Worm (Caenorhabditis elegans) whole organism, L3 larva: Measurements from ENCODE around the gene str-45.

Experiments
- ama-1 ChIP-seq: fragments of 150-350 bp; optimal IDR thresholded peaks from 2 replicates; lab custom pipeline; 2018
- ceh-16 ChIP-seq: sonication (generic microtip); optimal IDR thresholded peaks from 2 replicates; lab custom pipeline; 2017; ENCODE audit warnings: missing biosample characterization, missing genetic modification characterization
- ceh-28 ChIP-seq: fragments of 150-350 bp; optimal IDR thresholded peaks from 2 replicates; lab custom pipeline; 2014; ENCODE audit warnings: missing biosample characterization, missing genetic modification reagents, missing genetic modification characterization
- ceh-82 ChIP-seq: fragments of 150-350 bp; optimal IDR thresholded peaks from 2 replicates; lab custom pipeline; 2014; ENCODE audit warnings: missing biosample characterization, missing genetic modification characterization
- ceh-9 ChIP-seq: sonication (generic microtip); optimal IDR thresholded peaks from 2 replicates; lab custom pipeline; 2018; ENCODE audit warnings: missing biosample characterization, missing genetic modification characterization
- daf-12 ChIP-seq: fragments of 150-350 bp; optimal IDR thresholded peaks from 2 replicates; lab custom pipeline; 2014; ENCODE audit warnings: missing biosample characterization, missing genetic modification reagents, missing genetic modification characterization
- egl-27 ChIP-seq: sonication (generic microtip); optimal IDR thresholded peaks from 4 replicates; lab custom pipeline; 2017; ENCODE audit warnings: missing biosample characterization, missing genetic modification reagents, missing genetic modification characterization
- elt-2 ChIP-seq: sonication (generic microtip); optimal IDR thresholded peaks from 2 replicates; lab custom pipeline; 2016; ENCODE audit warnings: missing genetic modification reagents, mild to moderate bottlenecking, missing genetic modification characterization, missing compliant biosample characterization
- eor-1 ChIP-seq, 2 experiments: fragments of 150-350 bp; optimal IDR thresholded peaks; 2 replicates each; lab custom pipeline; 2014 to 2018; ENCODE audit warnings: missing biosample characterization in 2 of 2, missing genetic modification characterization in 2 of 2
- fos-1 ChIP-seq: fragments of 150-350 bp; optimal IDR thresholded peaks from 2 replicates; lab custom pipeline; 2014; ENCODE audit warnings: missing biosample characterization, missing genetic modification characterization
- hmg-11 ChIP-seq: sonication (generic microtip); optimal IDR thresholded peaks from 2 replicates; lab custom pipeline; 2016; ENCODE audit warnings: missing genetic modification characterization, missing compliant biosample characterization
- jun-1 ChIP-seq: fragments of 150-350 bp; optimal IDR thresholded peaks from 2 replicates; lab custom pipeline; 2014; ENCODE audit warnings: missing biosample characterization, missing genetic modification reagents, missing genetic modification characterization
- lin-15B ChIP-seq: fragments of 150-350 bp; optimal IDR thresholded peaks from 2 replicates; lab custom pipeline; 2014; ENCODE audit warnings: missing biosample characterization, missing genetic modification characterization
- mdl-1 ChIP-seq: fragments of 150-350 bp; optimal IDR thresholded peaks from 2 replicates; lab custom pipeline; 2014; ENCODE audit warnings: missing biosample characterization, missing genetic modification characterization
- mml-1 ChIP-seq: fragments of 150-350 bp; sonication (generic microtip); optimal IDR thresholded peaks from 3 replicates; lab custom pipeline; 2014; ENCODE audit warnings: missing biosample characterization, missing genetic modification characterization
- nfya-1 ChIP-seq: sonication (generic microtip); optimal IDR thresholded peaks from 2 replicates; lab custom pipeline; 2017; ENCODE audit warnings: missing genetic modification characterization, mild to moderate bottlenecking, missing compliant biosample characterization, antibody characterized with exemption, moderate library complexity; ENCODE audit not compliant: insufficient read depth
- nhr-11 ChIP-seq: fragments of 150-350 bp; optimal IDR thresholded peaks from 2 replicates; lab custom pipeline; 2014; ENCODE audit warnings: missing biosample characterization, missing genetic modification characterization
- nhr-12 ChIP-seq: fragments of 150-350 bp; optimal IDR thresholded peaks from 2 replicates; lab custom pipeline; 2014; ENCODE audit warnings: missing biosample characterization, missing genetic modification characterization
- nhr-23 ChIP-seq: fragments of 150-350 bp; optimal IDR thresholded peaks from 2 replicates; lab custom pipeline; 2014; ENCODE audit warnings: missing biosample characterization, missing genetic modification reagents, missing genetic modification characterization
- nhr-237 ChIP-seq: fragments of 150-350 bp; optimal IDR thresholded peaks from 2 replicates; lab custom pipeline; 2014; ENCODE audit warnings: missing biosample characterization, missing genetic modification characterization
- nhr-25 ChIP-seq: sonication (generic microtip); optimal IDR thresholded peaks from 2 replicates; lab custom pipeline; 2017; ENCODE audit warnings: missing biosample characterization, missing genetic modification characterization
- nhr-28 ChIP-seq: fragments of 150-350 bp; optimal IDR thresholded peaks from 2 replicates; lab custom pipeline; 2014; ENCODE audit warnings: missing biosample characterization, missing genetic modification characterization
- nhr-43 ChIP-seq: sonication (generic microtip); optimal IDR thresholded peaks from 2 replicates; lab custom pipeline; 2016; ENCODE audit warnings: mild to moderate bottlenecking, missing genetic modification characterization, missing compliant biosample characterization; ENCODE audit not compliant: poor library complexity, severe bottlenecking
- nhr-77 ChIP-seq: fragments of 150-350 bp; optimal IDR thresholded peaks from 2 replicates; lab custom pipeline; 2014; ENCODE audit warnings: missing biosample characterization, missing genetic modification characterization
- pha-4 ChIP-seq: fragments of 150-350 bp; optimal IDR thresholded peaks from 2 replicates; lab custom pipeline; 2014; ENCODE audit warnings: missing biosample characterization, missing genetic modification reagents, missing genetic modification characterization
- pqm-1 ChIP-seq: fragments of 150-350 bp; optimal IDR thresholded peaks from 2 replicates; lab custom pipeline; 2017; ENCODE audit warnings: missing biosample characterization, missing genetic modification characterization, inconsistent platforms
- skn-1 ChIP-seq: fragments of 150-350 bp; optimal IDR thresholded peaks from 2 replicates; lab custom pipeline; 2014; ENCODE audit warnings: missing biosample characterization, missing genetic modification characterization
- snpc-4 ChIP-seq: fragments of 150-350 bp; optimal IDR thresholded peaks from 2 replicates; lab custom pipeline; 2014; ENCODE audit warnings: missing biosample characterization, missing genetic modification characterization
- unc-62 ChIP-seq: fragments of 150-350 bp; sonication (generic microtip); optimal IDR thresholded peaks from 4 replicates; lab custom pipeline; 2014; ENCODE audit warnings: missing biosample characterization, missing genetic modification reagents, missing genetic modification characterization
- ztf-11 ChIP-seq: fragments of 150-350 bp; optimal IDR thresholded peaks from 2 replicates; lab custom pipeline; 2014; ENCODE audit warnings: missing biosample characterization, missing genetic modification characterization
- ztf-4 ChIP-seq: fragments of 150-350 bp; optimal IDR thresholded peaks from 2 replicates; lab custom pipeline; 2014; ENCODE audit warnings: missing biosample characterization, missing genetic modification characterization

Gene str-45

DNA sequence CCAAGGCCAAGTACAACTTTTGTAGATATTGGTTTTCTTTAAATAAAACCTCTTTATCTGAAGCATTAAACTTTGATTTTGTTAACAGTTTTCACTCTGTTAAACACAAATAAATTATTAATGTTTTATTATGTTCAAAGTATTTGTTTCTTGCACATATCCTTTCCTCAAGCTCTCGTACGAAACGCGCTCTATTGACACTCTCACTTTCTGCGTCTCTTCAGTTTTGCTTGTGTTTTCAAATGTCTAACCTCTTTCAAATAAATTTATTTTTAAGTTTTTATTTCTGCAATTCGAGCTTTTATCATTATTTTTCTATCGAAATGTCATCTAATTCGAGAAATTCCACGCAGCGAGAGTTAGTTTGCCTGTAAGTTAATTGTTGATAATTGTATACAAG lies 15.0 kb upstream of the str-45 start, which contains the start of gene K08F9.4:
Gene K08F9.4, plus strand, starts transcription at position 222 of the 400 bp plus-strand sequence.
- TF ChIP-seq nfya-1 (tag; lab: Kevin White, UChicago) (peak; percentile 71), nhr-25 (tag; lab: Kevin White, UChicago) (peak; percentile 49), elt-2 (tag; lab: Kevin White, UChicago) (peak; percentile 7), lin-15B (peak; percentile 87), pha-4 (tag; lab: Kevin White, UChicago) (peak; percentile 93), nhr-11 (tag; lab: Kevin White, UChicago) (no peak), nhr-12 (tag; lab: Kevin White, UChicago) (no peak), nhr-23 (tag; lab: Kevin White, UChicago) (peak; percentile 92), nhr-43 (tag; lab: Kevin White, UChicago) (peak; percentile 52), hmg-11 (tag; lab: Kevin White, UChicago) (peak; percentile 32), jun-1 (no peak), skn-1 (no peak), snpc-4 (tag; lab: Kevin White, UChicago) (peak; percentile 71)

DNA sequence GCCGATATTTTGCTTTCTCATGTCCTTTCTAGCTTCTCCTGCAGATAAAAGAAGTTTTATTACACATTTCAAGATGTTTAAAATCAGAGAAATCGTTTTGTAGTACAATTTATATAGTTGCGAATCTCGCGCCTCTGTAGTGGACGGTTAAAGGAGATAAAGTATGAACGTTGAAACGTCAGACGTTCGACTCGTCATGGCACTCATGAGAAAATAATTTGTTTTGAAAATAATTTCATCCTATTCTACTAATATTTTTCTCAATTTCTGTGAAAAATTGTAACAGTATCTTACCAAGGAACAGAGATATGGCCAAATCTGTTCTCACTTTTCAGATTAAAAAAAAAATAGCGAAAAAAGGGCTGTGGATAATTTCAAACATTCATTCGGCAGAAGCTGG lies 11.0 kb upstream of the str-45 start, which contains the start of gene T09F5.20:
Gene T09F5.20, minus strand, starts transcription at position 101 of the 400 bp plus-strand sequence.
- TF ChIP-seq nhr-43 (tag; lab: Kevin White, UChicago), result no peak
- no peak for TF ChIP-seq ztf-4 (tag; lab: Kevin White, UChicago)
- no peak for TF ChIP-seq ceh-9 (tag; lab: Kevin White, UChicago)
- no peak for TF ChIP-seq egl-27
- TF ChIP-seq pqm-1 (tag; lab: Kevin White, UChicago), result no peak
- no peak for TF ChIP-seq pha-4 (tag; lab: Kevin White, UChicago)
- no peak for TF ChIP-seq skn-1
- no peak for TF ChIP-seq nhr-237 (tag; lab: Kevin White, UChicago)
- no peak for TF ChIP-seq fos-1 (tag; lab: Kevin White, UChicago)
- no peak for TF ChIP-seq nhr-77 (tag; lab: Kevin White, UChicago)
- no peak for TF ChIP-seq nfya-1 (tag; lab: Kevin White, UChicago)
- TF ChIP-seq nhr-28 (tag; lab: Kevin White, UChicago), result no peak
- no peak for TF ChIP-seq lin-15B
- no peak for TF ChIP-seq ama-1
- TF ChIP-seq ztf-11 (tag; lab: Kevin White, UChicago), result no peak
- TF ChIP-seq ceh-28 (tag; lab: Kevin White, UChicago), result no peak

DNA sequence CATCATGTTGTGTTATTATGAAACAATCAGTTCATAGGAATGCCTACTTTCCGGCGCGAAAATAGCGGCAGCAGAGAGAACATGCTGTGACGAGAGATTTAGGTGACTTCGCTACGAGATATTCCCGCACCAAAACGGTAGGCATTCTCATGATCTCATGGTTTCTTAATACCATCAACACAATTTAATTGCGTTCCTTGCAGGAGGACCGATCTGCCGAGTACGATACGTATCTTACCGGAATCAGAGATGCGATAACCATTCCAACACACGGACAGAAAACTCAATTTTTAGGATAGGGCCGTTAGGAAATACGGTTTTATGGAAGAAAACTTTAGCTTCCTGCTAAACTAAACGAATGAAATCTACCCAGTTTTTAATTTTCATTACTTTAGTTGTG lies 10.0 kb upstream of the str-45 start, which contains the start of gene T09F5.1:
Gene T09F5.1, plus strand, starts transcription at position 301 of the 400 bp plus-strand sequence.
- TF ChIP-seq ama-1, result no peak
- TF ChIP-seq egl-27, result no peak
- no peak for TF ChIP-seq ceh-28 (tag; lab: Kevin White, UChicago)
- TF ChIP-seq nhr-28 (tag; lab: Kevin White, UChicago), result no peak
- TF ChIP-seq snpc-4 (tag; lab: Kevin White, UChicago), result no peak
- no peak for TF ChIP-seq ceh-16
- TF ChIP-seq jun-1, result no peak
- no peak for TF ChIP-seq unc-62 (GFP tag; lab: Kevin White, UChicago)
- no peak for TF ChIP-seq eor-1 (tag; optimal IDR thresholded peaks at IDR 0.05; lab: Kevin White, UChicago)

DNA sequence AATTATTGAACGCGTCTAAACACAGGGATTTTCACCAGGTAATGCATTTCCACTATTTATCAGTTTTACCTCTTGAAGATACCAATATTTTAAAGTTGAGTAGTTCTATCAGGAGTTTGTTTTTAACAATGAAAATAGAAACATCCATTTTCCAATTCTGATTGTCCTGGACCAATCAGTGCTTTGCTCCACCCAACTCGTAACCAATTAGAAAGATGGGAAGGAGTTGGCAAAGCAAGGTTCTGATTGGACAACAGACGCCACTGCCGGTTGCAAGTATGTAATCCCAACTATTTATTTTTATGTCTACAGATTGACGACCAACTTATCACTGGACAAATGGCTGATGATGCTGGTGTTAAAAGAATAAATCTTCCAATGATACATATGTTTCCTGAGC lies 8.6 kb upstream of the str-45 start:
- TF ChIP-seq unc-62 (GFP tag; lab: Kevin White, UChicago) (no peak), nfya-1 (tag; lab: Kevin White, UChicago) (peak; percentile 58)

DNA sequence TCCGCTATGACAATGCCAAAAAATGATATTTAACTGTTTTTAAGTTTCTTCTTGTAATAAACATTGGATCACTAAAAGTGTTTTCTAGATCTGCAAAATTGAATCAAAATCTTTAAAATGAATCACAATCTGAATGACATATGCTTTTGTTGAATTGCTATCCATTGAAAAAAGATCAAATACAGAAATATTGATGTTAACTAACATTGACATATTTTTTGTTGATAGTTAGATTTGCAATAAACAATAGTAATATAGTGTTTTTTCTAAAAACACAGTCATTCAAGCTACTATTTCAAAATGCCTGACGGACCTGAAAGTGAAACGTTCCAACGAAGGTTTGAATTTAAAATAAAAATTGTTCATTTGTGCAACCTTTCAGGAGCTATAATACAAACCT lies 8.1 kb upstream of the str-45 start, which contains the start of gene T09F5.2:
Gene T09F5.2, plus strand, starts transcription at position 301 of the 400 bp plus-strand sequence.
- TF ChIP-seq daf-12 (tag; lab: Kevin White, UChicago), result no peak
- no peak for TF ChIP-seq snpc-4 (tag; lab: Kevin White, UChicago)
- no peak for TF ChIP-seq mml-1 (tag; lab: Kevin White, UChicago)
- no peak for TF ChIP-seq nhr-12 (tag; lab: Kevin White, UChicago)
- no peak for TF ChIP-seq eor-1 (tag; optimal IDR thresholded peaks at IDR 0.05; lab: Kevin White, UChicago)
- TF ChIP-seq nhr-77 (tag; lab: Kevin White, UChicago), result no peak
- no peak for TF ChIP-seq egl-27
- no peak for TF ChIP-seq nhr-25 (tag; lab: Kevin White, UChicago)
- no peak for TF ChIP-seq ama-1
- no peak for TF ChIP-seq mdl-1 (tag; lab: Kevin White, UChicago)
- TF ChIP-seq nhr-11 (tag; lab: Kevin White, UChicago), result no peak
- TF ChIP-seq ceh-82 (tag; lab: Kevin White, UChicago), result no peak
